Worm (Caenorhabditis elegans): ENCODE results near the gene math-13.
"Not testable (repeated sequence)": the region's sequence is repeated elsewhere in the genome, so short reads cannot be mapped to it uniquely, and the experiment has no call there.

ce11 chrII:1854094-1854493, 21.7 kb upstream of the math-13 start, which contains the start of gene fbxb-95:
- not testable (repeated sequence) for TF ChIP-seq ztf-16, sdc-2 (tag; optimal IDR thresholded peaks at IDR 0.05)
